Fruit fly (Drosophila melanogaster): ENCODE data around the gene CG34307.
A peak's percentile ranks its signal among the peaks of the same experiment; 100 is the strongest.

CG34307 gene

DNA sequence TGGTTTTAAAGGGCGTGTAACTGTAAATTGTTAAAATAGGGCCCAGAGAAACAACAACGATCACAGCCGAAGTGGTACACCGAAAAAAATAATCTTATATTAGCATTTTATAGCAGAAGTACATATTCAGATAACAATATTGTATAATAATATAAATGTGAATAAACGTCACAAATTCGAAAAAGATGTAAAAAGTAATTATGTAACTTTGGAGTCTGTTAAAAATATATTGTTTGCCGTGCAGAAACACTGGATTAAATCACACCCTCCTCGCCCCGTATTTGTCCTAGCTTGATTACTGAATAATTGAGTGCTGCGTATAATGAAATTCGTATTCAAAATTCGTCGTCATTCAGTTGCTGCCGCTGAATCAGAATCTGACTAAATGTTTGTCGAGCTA lies 42.2 kb upstream of the CG34307 start:
- TF ChIP-seq CG13204 (GFP tag; optimal IDR thresholded peaks at IDR 0.05) (no peak), CG8159 (tag; optimal IDR thresholded peaks at IDR 0.05) (peak; percentile 22), CG17806 (tag; optimal IDR thresholded peaks at IDR 0.05) (peak; percentile 6), gl (tag; optimal IDR thresholded peaks at IDR 0.05) (no peak), CG14655 (GFP tag; optimal IDR thresholded peaks at IDR 0.05) (peak; percentile 36)

DNA sequence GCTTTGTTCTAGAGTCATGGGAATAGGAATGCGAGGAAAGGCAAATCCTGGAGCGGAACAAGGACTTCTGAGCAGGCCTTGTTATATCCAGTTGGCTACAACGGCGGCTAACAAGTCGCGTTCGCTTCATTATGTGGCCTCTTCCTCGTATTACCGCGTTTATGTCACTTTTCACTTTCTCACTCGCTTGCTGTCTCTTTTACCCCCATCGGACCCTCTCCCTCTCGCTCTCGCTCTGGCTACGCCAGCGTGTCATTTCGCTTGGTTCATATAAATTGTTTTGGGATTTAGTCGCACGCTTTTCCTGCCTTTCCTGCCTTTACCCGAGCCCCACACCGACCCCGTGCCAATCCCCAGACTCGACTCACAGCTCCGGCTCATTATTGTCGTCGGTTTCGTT lies 41.1 kb upstream of the CG34307 start:
- no peak for TF ChIP-seq Ets98B (GFP tag; IDR thresholded peaks at IDR 0.05)
- no peak for TF ChIP-seq CG13204 (GFP tag; optimal IDR thresholded peaks at IDR 0.05)
- TF ChIP-seq CG12605 (GFP tag; IDR thresholded peaks at IDR 0.05): no peak
- no peak for TF ChIP-seq rn (GFP tag; IDR thresholded peaks at IDR 0.05)
- no peak for TF ChIP-seq CG8159 (tag; optimal IDR thresholded peaks at IDR 0.05)
- TF ChIP-seq CG14655 (GFP tag; optimal IDR thresholded peaks at IDR 0.05): no peak
- TF ChIP-seq CG4496 (GFP tag; IDR thresholded peaks at IDR 0.05): no peak
- no peak for TF ChIP-seq CG10348 (GFP tag; IDR thresholded peaks at IDR 0.05)
- TF ChIP-seq Pif1A (GFP tag; optimal IDR thresholded peaks at IDR 0.05): no peak
- no peak for TF ChIP-seq gl (tag; optimal IDR thresholded peaks at IDR 0.05)
- no peak for TF ChIP-seq CG32121 (GFP tag; IDR thresholded peaks at IDR 0.05)

dm6 chr3R:11859103-11859502 lies 38.3 kb upstream of the CG34307 start:
- TF ChIP-seq CG12605 (GFP tag; IDR thresholded peaks at IDR 0.05) (peak; percentile 38; the same call in 1 of the 2 replicates), D1 (tag; optimal IDR thresholded peaks at IDR 0.05) (peak; percentile 6), Snoo (tag; optimal IDR thresholded peaks at IDR 0.05) (no peak), Ets98B (GFP tag; IDR thresholded peaks at IDR 0.05) (peak; percentile 29; the same call in 1 of the 2 replicates), CG34367 (tag; optimal IDR thresholded peaks at IDR 0.05) (peak; percentile 33), fd96Ca (GFP tag; IDR thresholded peaks at IDR 0.05) (peak; percentile 40; the same call in 1 of the 3 replicates), gl (tag; optimal IDR thresholded peaks at IDR 0.05) (peak; percentile 86), CG15710 (tag; optimal IDR thresholded peaks at IDR 0.05) (peak; percentile 27), CG13204 (GFP tag; optimal IDR thresholded peaks at IDR 0.05) (peak; percentile 84), Pif1A (GFP tag; optimal IDR thresholded peaks at IDR 0.05) (peak; percentile 5), EcR (GFP tag; optimal IDR thresholded peaks at IDR 0.05) (peak; percentile 69), CG9948 (tag; optimal IDR thresholded peaks at IDR 0.05) (no peak), CG32121 (GFP tag; IDR thresholded peaks at IDR 0.05) (0 out of 2 replicates have a peak, but pooled peaks have one; percentile 16), rn (GFP tag; IDR thresholded peaks at IDR 0.05) (no peak), CG10348 (GFP tag; IDR thresholded peaks at IDR 0.05) (no peak)

DNA sequence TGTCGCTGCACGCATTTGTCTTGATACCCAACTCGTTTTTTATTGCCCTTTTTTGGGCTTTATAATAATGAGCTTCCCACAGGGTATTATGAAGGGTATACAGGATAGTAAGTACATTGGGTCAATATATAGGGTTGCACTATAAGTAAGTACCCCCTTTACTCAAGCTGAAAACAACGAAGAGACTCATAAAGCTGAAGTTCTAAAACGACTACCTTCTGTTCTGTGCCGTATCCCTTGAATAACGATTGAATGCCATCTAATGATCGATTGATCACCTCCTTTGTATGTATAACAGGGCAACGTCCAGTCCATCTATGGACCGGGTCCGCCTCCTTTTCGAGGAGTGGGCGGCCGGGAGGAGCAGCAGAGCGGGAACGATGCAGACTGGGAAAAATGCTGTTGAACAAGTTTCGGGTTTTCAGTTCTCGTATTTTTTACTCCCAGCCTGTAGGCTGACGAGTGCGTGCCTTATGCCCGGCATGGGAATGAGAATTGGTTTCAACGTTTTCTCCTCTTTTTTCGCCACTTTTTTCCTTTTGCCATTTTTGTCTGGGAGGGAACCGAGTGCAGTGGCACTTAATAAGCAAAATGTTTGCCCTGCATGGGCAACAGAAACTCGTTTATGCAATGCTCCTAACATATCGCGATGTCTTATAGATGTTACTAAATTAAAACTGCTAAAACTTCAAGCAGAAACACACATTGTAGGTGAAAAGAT lies 37.7 kb upstream of the CG34307 start:
- TF ChIP-seq CG9948 (tag; optimal IDR thresholded peaks at IDR 0.05) (peak; percentile 36), CG34367 (tag; optimal IDR thresholded peaks at IDR 0.05) (no peak), EcR (GFP tag; optimal IDR thresholded peaks at IDR 0.05) (peak; percentile 65), CG12605 (GFP tag; IDR thresholded peaks at IDR 0.05) (peak; percentile 23; the same call in 1 of the 2 replicates), CG4496 (GFP tag; IDR thresholded peaks at IDR 0.05) (0 out of 3 replicates have a peak, but pooled peaks have one; percentile 35), CG32121 (GFP tag; IDR thresholded peaks at IDR 0.05) (no peak), rn (GFP tag; IDR thresholded peaks at IDR 0.05) (no peak), fd96Ca (GFP tag; IDR thresholded peaks at IDR 0.05) (peak; percentile 28; the same call in 1 of the 3 replicates), D1 (tag; optimal IDR thresholded peaks at IDR 0.05) (no peak), CG8159 (tag; optimal IDR thresholded peaks at IDR 0.05) (peak; percentile 48), Pif1A (GFP tag; optimal IDR thresholded peaks at IDR 0.05) (no peak), CG8301 (tag; optimal IDR thresholded peaks at IDR 0.05) (no peak), CG17806 (tag; optimal IDR thresholded peaks at IDR 0.05) (peak; percentile 15), CG13204 (GFP tag; optimal IDR thresholded peaks at IDR 0.05) (peak; percentile 30), Pif1B (GFP tag; optimal IDR thresholded peaks at IDR 0.05) (no peak), CG10348 (GFP tag; IDR thresholded peaks at IDR 0.05) (no peak), CG15710 (tag; optimal IDR thresholded peaks at IDR 0.05) (peak; percentile 33), CG14655 (GFP tag; optimal IDR thresholded peaks at IDR 0.05) (peak; percentile 32), Snoo (tag; optimal IDR thresholded peaks at IDR 0.05) (peak; percentile 27), Ets98B (GFP tag; IDR thresholded peaks at IDR 0.05) (no peak), gl (tag; optimal IDR thresholded peaks at IDR 0.05) (peak; percentile 38)

- TF ChIP-seq Pif1B (GFP tag; optimal IDR thresholded peaks at IDR 0.05) (no peak), CG17806 (tag; optimal IDR thresholded peaks at IDR 0.05) (no peak), CG12605 (GFP tag; IDR thresholded peaks at IDR 0.05) (peak; percentile 37; the same call in 1 of the 2 replicates), fd96Ca (GFP tag; IDR thresholded peaks at IDR 0.05) (0 out of 3 replicates have a peak, but pooled peaks have one; percentile 31), Pif1A (GFP tag; optimal IDR thresholded peaks at IDR 0.05) (peak; percentile 42), CG13204 (GFP tag; optimal IDR thresholded peaks at IDR 0.05) (peak; percentile 74), CG10348 (GFP tag; IDR thresholded peaks at IDR 0.05) (no peak), EcR (GFP tag; optimal IDR thresholded peaks at IDR 0.05) (peak; percentile 50), rn (GFP tag; IDR thresholded peaks at IDR 0.05) (no peak), gl (tag; optimal IDR thresholded peaks at IDR 0.05) (peak; percentile 23), D1 (tag; optimal IDR thresholded peaks at IDR 0.05) (no peak), CG15710 (tag; optimal IDR thresholded peaks at IDR 0.05) (peak; percentile 45), CG34367 (tag; optimal IDR thresholded peaks at IDR 0.05) (peak; percentile 18), CG9948 (tag; optimal IDR thresholded peaks at IDR 0.05) (no peak), CG8159 (tag; optimal IDR thresholded peaks at IDR 0.05) (peak; percentile 36), CG8301 (tag; optimal IDR thresholded peaks at IDR 0.05) (no peak), Ets98B (GFP tag; IDR thresholded peaks at IDR 0.05) (no peak; the same call in 1 of the 2 replicates), Snoo (tag; optimal IDR thresholded peaks at IDR 0.05) (peak; percentile 34), CG4496 (GFP tag; IDR thresholded peaks at IDR 0.05) (peak; percentile 27; the same call in 1 of the 3 replicates), CG32121 (GFP tag; IDR thresholded peaks at IDR 0.05) (0 out of 2 replicates have a peak, but pooled peaks have one; percentile 12), CG14655 (GFP tag; optimal IDR thresholded peaks at IDR 0.05) (peak; percentile 30)
Measured at dm6 chr3R:11865132-11865531, 32.2 kb upstream of the CG34307 start.
